Worm (Caenorhabditis elegans) whole organism, young adult: ENCODE results near the gene T07A9.12.

Experiments used
- B0019.2 ChIP-seq: fragments of 200-800 bp; sonication (Bioruptor generic); conservative IDR thresholded peaks from 2 replicates; pipeline ENCODE4 v1.3.6; 2022; ENCODE audit warnings: missing genetic modification reagents, missing genetic modification characterization, missing compliant biosample characterization
- C17E4.6 ChIP-seq: fragments of 200-800 bp; sonication (Bioruptor generic); IDR thresholded peaks from 2 replicates; pipeline ENCODE4 v1.3.6; 2022; ENCODE audit warnings: missing genetic modification reagents, missing genetic modification characterization, missing compliant biosample characterization
- D2030.7 ChIP-seq: fragments of 200-800 bp; sonication (Bioruptor generic); IDR thresholded peaks from 2 replicates; pipeline ENCODE4 v1.3.6; 2022; ENCODE audit warnings: missing genetic modification reagents, missing genetic modification characterization, missing compliant biosample characterization
- F10E7.11 ChIP-seq: sonication (generic microtip); optimal IDR thresholded peaks from 2 replicates; lab custom pipeline; 2017; ENCODE audit warnings: mild to moderate bottlenecking, missing genetic modification characterization, moderate library complexity, missing compliant biosample characterization
- F49E8.2 ChIP-seq: sonication (generic microtip); optimal IDR thresholded peaks from 3 replicates; lab custom pipeline; 2017; ENCODE audit warnings: missing genetic modification characterization, mild to moderate bottlenecking, missing compliant biosample characterization, antibody characterized with exemption, moderate library complexity; ENCODE audit not compliant: insufficient read depth
- F52B5.7 ChIP-seq: sonication (generic microtip); optimal IDR thresholded peaks from 2 replicates; lab custom pipeline; 2016; ENCODE audit warnings: mild to moderate bottlenecking, missing genetic modification characterization, missing compliant biosample characterization
- F55B11.4 ChIP-seq: sonication (generic microtip); optimal IDR thresholded peaks from 2 replicates; lab custom pipeline; 2016; ENCODE audit warnings: missing compliant biosample characterization, missing genetic modification characterization, borderline replicate concordance; ENCODE audit not compliant: insufficient read depth
- F57C9.4 ChIP-seq: sonication (generic microtip); optimal IDR thresholded peaks from 2 replicates; lab custom pipeline; 2017; ENCODE audit warnings: mild to moderate bottlenecking, missing genetic modification characterization, missing compliant biosample characterization
- K11D2.4 ChIP-seq: fragments of 200-800 bp; sonication (Bioruptor generic); IDR thresholded peaks from 2 replicates; pipeline ENCODE4 v1.3.6; 2022; ENCODE audit warnings: missing genetic modification reagents, missing genetic modification characterization, missing compliant biosample characterization
- K12H6.12 ChIP-seq: fragments of 200-800 bp; sonication (Bioruptor generic); optimal IDR thresholded peaks from 2 replicates; lab custom pipeline; 2018; ENCODE audit warnings: mild to moderate bottlenecking, missing genetic modification characterization, missing compliant biosample characterization
- Y67H2A.10 ChIP-seq: fragments of 200-800 bp; sonication (Bioruptor generic); conservative IDR thresholded peaks from 2 replicates; pipeline ENCODE4 v1.3.6; 2022; ENCODE audit warnings: missing genetic modification reagents, missing genetic modification characterization, missing compliant biosample characterization
- ZK185.1 ChIP-seq: sonication (generic microtip); optimal IDR thresholded peaks from 2 replicates; lab custom pipeline; 2016; ENCODE audit warnings: mild to moderate bottlenecking, missing genetic modification characterization, missing compliant biosample characterization; ENCODE audit not compliant: poor library complexity, severe bottlenecking
- akir-1 ChIP-seq: fragments of 200-800 bp; sonication (Bioruptor generic); optimal IDR thresholded peaks from 2 replicates; lab custom pipeline; 2018; ENCODE audit warnings: mild to moderate bottlenecking, missing genetic modification characterization, moderate library complexity, missing compliant biosample characterization
- cebp-2 ChIP-seq: fragments of 200-800 bp; sonication (Bioruptor generic); IDR thresholded peaks from 2 replicates; pipeline ENCODE4 v1.3.6; 2022; ENCODE audit warnings: missing genetic modification characterization, missing compliant biosample characterization
- ceh-100 ChIP-seq: fragments of 200-800 bp; sonication (Bioruptor generic); IDR thresholded peaks from 2 replicates; pipeline ENCODE4 v1.3.6; 2022; ENCODE audit warnings: missing genetic modification reagents, missing genetic modification characterization, missing compliant biosample characterization
- ceh-79 ChIP-seq: sonication (generic microtip); optimal IDR thresholded peaks from 2 replicates; lab custom pipeline; 2017; ENCODE audit warnings: mild to moderate bottlenecking, missing genetic modification characterization, missing compliant biosample characterization
- ceh-91 ChIP-seq: fragments of 200-800 bp; sonication (Bioruptor generic); IDR thresholded peaks from 2 replicates; pipeline ENCODE4 v1.3.6; 2022; ENCODE audit warnings: missing genetic modification reagents, missing genetic modification characterization, missing compliant biosample characterization
- chd-7 ChIP-seq: sonication (generic microtip); optimal IDR thresholded peaks from 2 replicates; lab custom pipeline; 2016; ENCODE audit warnings: mild to moderate bottlenecking, missing genetic modification characterization, moderate library complexity, missing compliant biosample characterization
- dpl-1 ChIP-seq: fragments of 150-350 bp; optimal IDR thresholded peaks from 2 replicates; lab custom pipeline; 2014; ENCODE audit warnings: missing biosample characterization, missing genetic modification reagents, missing genetic modification characterization
- egl-44 ChIP-seq: fragments of 200-800 bp; sonication (Bioruptor generic); IDR thresholded peaks from 2 replicates; pipeline ENCODE4 v1.3.6; 2022; ENCODE audit warnings: missing genetic modification reagents, missing genetic modification characterization, missing compliant biosample characterization
- egrh-3 ChIP-seq: fragments of 200-800 bp; sonication (Bioruptor generic); IDR thresholded peaks from 2 replicates; pipeline ENCODE4 v1.3.6; 2022; ENCODE audit warnings: missing genetic modification reagents, missing genetic modification characterization, missing compliant biosample characterization
- gei-17 ChIP-seq: fragments of 200-800 bp; sonication (Bioruptor generic); optimal IDR thresholded peaks from 2 replicates; lab custom pipeline; 2018; ENCODE audit warnings: mild to moderate bottlenecking, missing genetic modification characterization, missing compliant biosample characterization
- hlh-12 ChIP-seq: sonication (generic microtip); optimal IDR thresholded peaks from 2 replicates; lab custom pipeline; 2016; ENCODE audit warnings: missing genetic modification characterization, missing compliant biosample characterization
- hlh-26 ChIP-seq: fragments of 200-800 bp; sonication (Bioruptor generic); conservative IDR thresholded peaks from 2 replicates; pipeline ENCODE4 v1.3.6; 2022; ENCODE audit warnings: missing genetic modification reagents, missing genetic modification characterization, missing compliant biosample characterization
- hmg-20 ChIP-seq: fragments of 200-800 bp; sonication (Bioruptor generic); IDR thresholded peaks from 2 replicates; pipeline ENCODE4 v1.3.6; 2022; ENCODE audit warnings: missing genetic modification reagents, missing genetic modification characterization, missing compliant biosample characterization
- hrde-1 ChIP-seq: sonication (generic microtip); optimal IDR thresholded peaks from 2 replicates; lab custom pipeline; 2016; ENCODE audit warnings: missing genetic modification characterization, mild to moderate bottlenecking, missing compliant biosample characterization, moderate library complexity, missing genotype, missing genetic modification reagents, borderline replicate concordance
- lag-1 ChIP-seq: fragments of 200-800 bp; sonication (Bioruptor generic); IDR thresholded peaks from 2 replicates; pipeline ENCODE4 v1.3.6; 2022; ENCODE audit warnings: missing genetic modification reagents, missing genetic modification characterization, missing compliant biosample characterization
- lin-26 ChIP-seq: fragments of 200-800 bp; sonication (Bioruptor generic); IDR thresholded peaks from 2 replicates; pipeline ENCODE4 v1.3.6; 2022; ENCODE audit warnings: missing genetic modification reagents, missing genetic modification characterization, missing compliant biosample characterization
- lin-40 ChIP-seq: sonication (generic microtip); optimal IDR thresholded peaks from 2 replicates; lab custom pipeline; 2016; ENCODE audit warnings: missing genetic modification characterization, mild to moderate bottlenecking, missing compliant biosample characterization, missing genotype, missing genetic modification reagents
- lin-54 ChIP-seq: fragments of 200-800 bp; sonication (Bioruptor generic); optimal IDR thresholded peaks from 2 replicates; lab custom pipeline; 2018; ENCODE audit warnings: mild to moderate bottlenecking, missing genetic modification characterization, missing compliant biosample characterization
- mcd-1 ChIP-seq: fragments of 200-800 bp; sonication (Bioruptor generic); IDR thresholded peaks from 2 replicates; pipeline ENCODE4 v1.3.6; 2022; ENCODE audit warnings: missing genetic modification reagents, missing genetic modification characterization, missing compliant biosample characterization
- mel-28 ChIP-seq: sonication (generic microtip); optimal IDR thresholded peaks from 2 replicates; lab custom pipeline; 2016; ENCODE audit warnings: borderline replicate concordance, mild to moderate bottlenecking, missing genetic modification characterization, missing compliant biosample characterization
- mxl-1 ChIP-seq: sonication (generic microtip); optimal IDR thresholded peaks from 2 replicates; lab custom pipeline; 2016; ENCODE audit warnings: missing genetic modification characterization, missing compliant biosample characterization
- nhr-90 ChIP-seq: sonication (generic microtip); optimal IDR thresholded peaks from 2 replicates; lab custom pipeline; 2016; ENCODE audit warnings: missing genotype, mild to moderate bottlenecking, missing genetic modification characterization, missing compliant biosample characterization
- pbrm-1 ChIP-seq: fragments of 200-800 bp; sonication (Bioruptor generic); IDR thresholded peaks from 2 replicates; pipeline ENCODE4 v1.3.6; 2022; ENCODE audit warnings: missing genetic modification reagents, missing genetic modification characterization, missing compliant biosample characterization
- pha-4 ChIP-seq: fragments of 150-350 bp; sonication (generic microtip); optimal IDR thresholded peaks from 2 replicates; lab custom pipeline; 2014; ENCODE audit warnings: missing biosample characterization, missing genetic modification reagents, missing genetic modification characterization
- sdz-38 ChIP-seq: sonication (generic microtip); optimal IDR thresholded peaks from 2 replicates; lab custom pipeline; 2016; ENCODE audit warnings: missing genotype, missing genetic modification characterization, missing compliant biosample characterization
- snpc-3.4 ChIP-seq: sonication (generic microtip); optimal IDR thresholded peaks from 2 replicates; lab custom pipeline; 2017; ENCODE audit warnings: missing genetic modification characterization, mild to moderate bottlenecking, missing compliant biosample characterization, antibody characterized with exemption, moderate library complexity, missing genotype, missing genetic modification reagents
- snpc-4 ChIP-seq, 5 experiments: fragments of 150-350 bp in 1 of 5; sonication (generic microtip) in 4 of 5; optimal IDR thresholded peaks; 2 replicates each; lab custom pipeline; 2014 to 2018; ENCODE audit warnings: missing genetic modification characterization in 5 of 5, missing biosample characterization in 3 of 5, antibody characterized with exemption in 2 of 5, mild to moderate bottlenecking in 2 of 5, missing compliant biosample characterization in 2 of 5, missing genotype in 2 of 5, moderate library complexity in 2 of 5, missing genetic modification reagents in 1 of 5
- somi-1 ChIP-seq: fragments of 200-800 bp; sonication (Bioruptor generic); optimal IDR thresholded peaks from 2 replicates; lab custom pipeline; 2018; ENCODE audit warnings: mild to moderate bottlenecking, missing genetic modification characterization, missing compliant biosample characterization
- unc-130 ChIP-seq: sonication (generic microtip); optimal IDR thresholded peaks from 2 replicates; lab custom pipeline; 2016; ENCODE audit warnings: missing genetic modification reagents, missing genetic modification characterization, missing compliant biosample characterization
- zfh-2 ChIP-seq: fragments of 200-800 bp; sonication (Bioruptor generic); conservative IDR thresholded peaks from 2 replicates; pipeline ENCODE4 v1.3.6; 2022; ENCODE audit warnings: missing genetic modification reagents, missing genetic modification characterization, missing compliant biosample characterization
- ztf-18 ChIP-seq: sonication (generic microtip); optimal IDR thresholded peaks from 2 replicates; lab custom pipeline; 2016; ENCODE audit warnings: missing genotype, mild to moderate bottlenecking, missing genetic modification characterization, missing compliant biosample characterization
- ztf-26 ChIP-seq: sonication (generic microtip); optimal IDR thresholded peaks from 2 replicates; lab custom pipeline; 2017; ENCODE audit warnings: missing genetic modification characterization, missing compliant biosample characterization
- ztf-28 ChIP-seq: fragments of 200-800 bp; sonication (Bioruptor generic); IDR thresholded peaks from 2 replicates; pipeline ENCODE4 v1.3.6; 2022; ENCODE audit warnings: missing genetic modification reagents, missing genetic modification characterization, missing compliant biosample characterization

Gene T07A9.12

DNA sequence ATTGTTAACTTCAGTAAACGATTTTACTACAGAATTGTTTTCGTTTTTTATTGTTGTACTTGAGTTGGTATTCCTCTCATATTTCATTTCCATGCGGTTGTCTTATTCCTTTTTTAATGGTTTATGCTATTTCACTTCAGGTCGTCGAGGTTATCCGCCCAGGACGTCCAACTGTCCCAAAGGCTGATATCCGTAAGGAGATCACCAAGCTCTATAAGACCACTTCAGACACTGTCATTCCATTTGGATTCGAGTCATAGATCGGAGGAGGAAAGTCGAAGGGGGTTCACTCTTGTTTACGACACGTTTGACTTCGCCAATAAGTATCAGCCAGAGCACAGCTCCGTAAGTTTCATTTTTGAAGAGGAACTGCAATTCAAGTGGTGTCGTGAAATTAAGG, 24.1 kb upstream of the T07A9.12 start, which contains the start of gene T07A9.14 (continued):
- TF ChIP-seq dpl-1 (GFP tag; lab: Kevin White, UChicago), result no peak
- no peak for TF ChIP-seq sdz-38 (tag; lab: Kevin White, UChicago)
- peak; percentile 37; the same call in 1 of the 2 replicates for TF ChIP-seq mcd-1 (GFP tag; lab: Robert Waterston, UW)
- TF ChIP-seq F55B11.4 (tag; lab: Kevin White, UChicago), result no peak
- no peak for TF ChIP-seq F10E7.11 (tag; lab: Kevin White, UChicago)
- TF ChIP-seq unc-130 (GFP tag; lab: Kevin White, UChicago), result no peak
- TF ChIP-seq zfh-2 (GFP tag; lab: Robert Waterston, UW), result no peak
- no peak for TF ChIP-seq Y67H2A.10 (GFP tag; lab: Robert Waterston, UW)
- no peak for TF ChIP-seq gei-17 (GFP tag; lab: Kevin White, UChicago)
- peak; percentile 64 for TF ChIP-seq lin-54
- no peak for TF ChIP-seq chd-7 (tag; lab: Kevin White, UChicago)
- no peak for TF ChIP-seq F57C9.4 (tag; lab: Kevin White, UChicago)
- no peak for TF ChIP-seq ztf-18 (tag; lab: Kevin White, UChicago)
- no peak for TF ChIP-seq C17E4.6
- TF ChIP-seq snpc-4 (GFP tag; optimal IDR thresholded peaks at IDR 0.05; lab: Kevin White, UChicago), result no peak
- TF ChIP-seq snpc-4 (tag; optimal IDR thresholded peaks at IDR 0.05; lab: Kevin White, UChicago), result peak in 2 of 4 experiments; percentile 2 to 29
- no peak for TF ChIP-seq egrh-3 (GFP tag; lab: Robert Waterston, UW)
- TF ChIP-seq hmg-20 (GFP tag; lab: Robert Waterston, UW), result no peak
- TF ChIP-seq ztf-26 (tag; lab: Kevin White, UChicago), result no peak
- TF ChIP-seq F49E8.2 (tag; lab: Kevin White, UChicago), result peak; percentile 52
- TF ChIP-seq K12H6.12 (tag; lab: Kevin White, UChicago), result no peak
- TF ChIP-seq ceh-100 (GFP tag; lab: Robert Waterston, UW), result peak; percentile 77
- no peak for TF ChIP-seq ZK185.1 (tag; lab: Kevin White, UChicago)
- TF ChIP-seq F52B5.7 (tag; lab: Kevin White, UChicago), result no peak
- TF ChIP-seq mxl-1 (tag; lab: Kevin White, UChicago), result peak; percentile 20
- TF ChIP-seq K11D2.4 (GFP tag; lab: Robert Waterston, UW), result no peak
- no peak for TF ChIP-seq nhr-90 (tag; lab: Kevin White, UChicago)
- no peak for TF ChIP-seq lag-1 (GFP tag; lab: Robert Waterston, UW)
- TF ChIP-seq akir-1 (GFP tag; lab: Kevin White, UChicago), result no peak

DNA sequence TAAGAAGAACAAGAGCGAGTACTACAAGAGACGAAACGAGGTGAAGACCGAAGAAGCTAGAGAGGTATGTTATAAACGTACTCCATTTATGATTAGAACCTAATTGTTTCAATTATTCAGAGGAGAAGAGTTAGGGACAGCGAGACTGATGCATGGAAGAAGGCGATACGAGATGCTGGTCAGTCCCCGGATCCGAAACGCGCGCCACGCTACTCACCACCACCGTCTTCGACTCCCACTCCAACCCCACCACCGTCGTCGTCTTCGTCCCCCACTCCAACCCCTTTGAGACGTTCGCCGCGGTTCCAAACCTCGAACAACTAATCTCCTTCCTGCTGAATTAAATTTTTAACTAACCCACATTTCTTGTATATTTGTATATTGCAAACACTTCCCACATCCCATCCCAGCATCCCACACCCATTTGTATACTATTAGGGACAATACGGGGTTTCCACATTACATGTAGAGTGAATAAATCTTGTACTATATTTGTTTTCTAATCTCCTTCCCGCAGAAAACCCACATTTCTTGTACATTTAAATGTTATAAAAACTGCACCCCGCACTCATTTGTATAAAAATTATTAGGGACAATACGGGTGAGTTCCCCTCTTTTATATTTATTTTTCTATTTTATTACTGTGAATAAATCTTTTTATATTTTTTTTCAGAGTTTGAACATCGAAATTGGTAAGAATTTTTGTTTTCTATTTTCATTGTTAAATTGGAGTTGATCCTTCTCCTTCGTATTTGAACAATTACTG, 23.2 kb upstream of the T07A9.12 start:
- TF ChIP-seq mel-28 (no peak), hrde-1 (tag; lab: Kevin White, UChicago) (peak; percentile 5), ceh-79 (no peak), K11D2.4 (GFP tag; lab: Robert Waterston, UW) (no peak), cebp-2 (GFP tag; lab: Robert Waterston, UW) (no peak), lin-26 (no peak), snpc-3.4 (tag; lab: Kevin White, UChicago) (peak; percentile 42), D2030.7 (no peak), ceh-91 (GFP tag; lab: Robert Waterston, UW) (no peak), pbrm-1 (GFP tag; lab: Robert Waterston, UW) (no peak), egl-44 (GFP tag; lab: Robert Waterston, UW) (no peak), hmg-20 (GFP tag; lab: Robert Waterston, UW) (no peak), lin-40 (no peak), ztf-28 (GFP tag; lab: Robert Waterston, UW) (no peak), akir-1 (GFP tag; lab: Kevin White, UChicago) (no peak), F49E8.2 (tag; lab: Kevin White, UChicago) (no peak), pha-4 (no peak), mcd-1 (GFP tag; lab: Robert Waterston, UW) (no peak), somi-1 (GFP tag; lab: Kevin White, UChicago) (no peak), B0019.2 (GFP tag; lab: Robert Waterston, UW) (no peak), hlh-26 (GFP tag; lab: Robert Waterston, UW) (no peak), hlh-12 (tag; lab: Kevin White, UChicago) (no peak)
